Fruit fly (Drosophila melanogaster): ENCODE measurements around the gene CG9961.

The CG9961 gene

dm6 chr2L:2748480-2749143 lies 3.9 kb upstream of the CG9961 start (continued):
- TF ChIP-seq Sox14 (GFP tag; optimal IDR thresholded peaks at IDR 0.05) = peak; percentile 88
- peak; percentile 77 for TF ChIP-seq CG11762 (GFP tag; optimal IDR thresholded peaks at IDR 0.05; ENCODE audit: insufficient read depth)
- TF ChIP-seq dsx (GFP tag; optimal IDR thresholded peaks at IDR 0.05; ENCODE audit: poor library complexity, severe bottlenecking) = peak; percentile 78
- TF ChIP-seq Met (GFP tag; optimal IDR thresholded peaks at IDR 0.05) = no peak
- TF ChIP-seq CG9139 (GFP tag; optimal IDR thresholded peaks at IDR 0.05) = no peak
- TF ChIP-seq Eip78C (GFP tag) = peak; percentile 93
- TF ChIP-seq eg (GFP tag; IDR thresholded peaks at IDR 0.05) = peak; percentile 85
- TF ChIP-seq Ets21C (GFP tag; optimal IDR thresholded peaks at IDR 0.05) = no peak
- TF ChIP-seq CG8319 (GFP tag; optimal IDR thresholded peaks at IDR 0.05) = peak; percentile 82

dm6 chr2L:2739820-2740230 lies 4.9 kb downstream of the CG9961 start, which contains the start of gene Hrs:
Hrs (plus strand) TSS chr2L:2739986.
- TF ChIP-seq CG10631 (GFP tag; optimal IDR thresholded peaks at IDR 0.05) (no peak), fd59A (GFP tag; optimal IDR thresholded peaks at IDR 0.05) (no peak), CG8632 (GFP tag; optimal IDR thresholded peaks at IDR 0.05) (no peak), Sox14 (GFP tag; optimal IDR thresholded peaks at IDR 0.05) (peak; percentile 53), dsx (GFP tag; optimal IDR thresholded peaks at IDR 0.05; ENCODE audit: poor library complexity, severe bottlenecking) (no peak), CG32006 (GFP tag; optimal IDR thresholded peaks at IDR 0.05) (no peak), CG6808 (GFP tag; optimal IDR thresholded peaks at IDR 0.05) (no peak), Sox102F (GFP tag; optimal IDR thresholded peaks at IDR 0.05) (no peak), Lpt (GFP tag; optimal IDR thresholded peaks at IDR 0.05) (no peak), CG3032 (tag; optimal IDR thresholded peaks at IDR 0.05) (peak; percentile 25), esn (GFP tag; optimal IDR thresholded peaks at IDR 0.05) (peak; percentile 22), CG6854 (GFP tag; optimal IDR thresholded peaks at IDR 0.05) (no peak), CG16779 (tag; optimal IDR thresholded peaks at IDR 0.05) (no peak), CG8319 (GFP tag; optimal IDR thresholded peaks at IDR 0.05) (no peak), Eip93F (GFP tag; optimal IDR thresholded peaks at IDR 0.05) (no peak), CG11762 (GFP tag; optimal IDR thresholded peaks at IDR 0.05; ENCODE audit: insufficient read depth) (no peak), Ets96B (tag; optimal IDR thresholded peaks at IDR 0.05) (no peak), CG10669 (GFP tag; optimal IDR thresholded peaks at IDR 0.05) (no peak), Hr4 (GFP tag; optimal IDR thresholded peaks at IDR 0.05) (no peak), svp (GFP tag) (peak; percentile 25), acj6 (GFP tag; optimal IDR thresholded peaks at IDR 0.05) (no peak), CG15336 (GFP tag; IDR thresholded peaks at IDR 0.05) (no peak), fd85E (GFP tag; optimal IDR thresholded peaks at IDR 0.05) (no peak), Eip75B (GFP tag; optimal IDR thresholded peaks at IDR 0.05) (no peak), CG6276 (GFP tag; optimal IDR thresholded peaks at IDR 0.05) (no peak), CG6163 (GFP tag; IDR thresholded peaks at IDR 0.05) (no peak), Smox (GFP tag; optimal IDR thresholded peaks at IDR 0.05) (no peak), eg (GFP tag; IDR thresholded peaks at IDR 0.05) (no peak), Eip78C (GFP tag) (no peak)

- no peak for TF ChIP-seq CG15336 (GFP tag; IDR thresholded peaks at IDR 0.05)
- TF ChIP-seq pdm3 (GFP tag; optimal IDR thresholded peaks at IDR 0.05) = no peak
- no peak for TF ChIP-seq Ets21C (GFP tag; optimal IDR thresholded peaks at IDR 0.05)
- no peak for TF ChIP-seq net (GFP tag; optimal IDR thresholded peaks at IDR 0.05)
- TF ChIP-seq CG6854 (GFP tag; optimal IDR thresholded peaks at IDR 0.05) = no peak
- no peak for TF ChIP-seq lz (GFP tag; optimal IDR thresholded peaks at IDR 0.05)
- no peak for TF ChIP-seq dac (GFP tag; optimal IDR thresholded peaks at IDR 0.05)
- TF ChIP-seq CG1621 (tag; optimal IDR thresholded peaks at IDR 0.05) = no peak
- no peak for TF ChIP-seq Smox (GFP tag; optimal IDR thresholded peaks at IDR 0.05)
- no peak for TF ChIP-seq CG4318 (GFP tag; optimal IDR thresholded peaks at IDR 0.05)
- no peak for TF ChIP-seq eg (GFP tag; IDR thresholded peaks at IDR 0.05)
Observed at dm6 chr2L:2737561-2737960, 7.2 kb downstream of the CG9961 start.

All from whole organism, prepupa.